Fruit fly (Drosophila melanogaster) whole organism, embryonic: Measurements from ENCODE around the gene sun.

ENCODE experiments used
- BtbVII ChIP-seq: fragments of 200-800 bp; sonication (Bioruptor generic); optimal IDR thresholded peaks from 3 replicates; lab custom pipeline; 2017; ENCODE audit warnings: missing biosample characterization, mild to moderate bottlenecking, missing genetic modification characterization
- CG10147 ChIP-seq: fragments of 200-800 bp; sonication (Bioruptor generic); optimal IDR thresholded peaks from 2 replicates; lab custom pipeline; 2019; ENCODE audit warnings: missing biosample characterization, mild to moderate bottlenecking, missing genetic modification characterization, moderate library complexity
- CG11456 ChIP-seq: fragments of 200-800 bp; sonication (Bioruptor generic); IDR thresholded peaks from 3 replicates; pipeline ENCODE4 v1.3.6; 2022; ENCODE audit warnings: missing biosample characterization, missing genetic modification characterization
- CG15479 ChIP-seq: fragments of 200-800 bp; sonication (Bioruptor generic); optimal IDR thresholded peaks from 3 replicates; lab custom pipeline; 2019; ENCODE audit warnings: missing biosample characterization, mild to moderate bottlenecking, missing genetic modification characterization, moderate library complexity
- CG15514 ChIP-seq: fragments of 200-800 bp; sonication (Bioruptor generic); optimal IDR thresholded peaks from 3 replicates; lab custom pipeline; 2017; ENCODE audit warnings: missing biosample characterization, missing genetic modification characterization, mild to moderate bottlenecking, moderate library complexity, missing genetic modification reagents
- CG15601 ChIP-seq: fragments of 200-800 bp; sonication (Bioruptor generic); optimal IDR thresholded peaks from 3 replicates; lab custom pipeline; 2019; ENCODE audit warnings: missing biosample characterization, mild to moderate bottlenecking, missing genetic modification characterization, moderate library complexity
- CG16863 ChIP-seq: fragments of 200-800 bp; sonication (Bioruptor generic); optimal IDR thresholded peaks from 3 replicates; lab custom pipeline; 2016; ENCODE audit warnings: missing biosample characterization, missing genetic modification characterization
- CG32767 ChIP-seq: fragments of 200-800 bp; sonication (Bioruptor generic); IDR thresholded peaks from 2 replicates; pipeline ENCODE4 v1.3.6; 2022; ENCODE audit warnings: missing biosample characterization, missing genetic modification characterization
- CG33557 ChIP-seq: fragments of 200-800 bp; sonication (Bioruptor generic); optimal IDR thresholded peaks from 2 replicates; lab custom pipeline; 2019; ENCODE audit warnings: missing biosample characterization, mild to moderate bottlenecking, missing genetic modification characterization, moderate library complexity
- CG34376 ChIP-seq: fragments of 200-800 bp; sonication (Bioruptor generic); optimal IDR thresholded peaks from 2 replicates; lab custom pipeline; 2018; ENCODE audit warnings: missing biosample characterization, mild to moderate bottlenecking, missing genetic modification characterization
- CG34422 ChIP-seq: fragments of 200-800 bp; sonication (Bioruptor generic); IDR thresholded peaks from 3 replicates; pipeline ENCODE4 v1.3.6; 2022; ENCODE audit warnings: missing biosample characterization, missing genetic modification characterization
- CG6272 ChIP-seq: fragments of 200-800 bp; sonication (Bioruptor generic); IDR thresholded peaks from 2 replicates; pipeline ENCODE4 v1.3.6; 2022; ENCODE audit warnings: missing biosample characterization, missing genetic modification characterization
- CG7745 ChIP-seq: fragments of 200-800 bp; sonication (Bioruptor generic); optimal IDR thresholded peaks from 2 replicates; lab custom pipeline; 2018; ENCODE audit warnings: missing biosample characterization, mild to moderate bottlenecking, missing genetic modification characterization, moderate library complexity
- CG7987 ChIP-seq: fragments of 200-800 bp; sonication (Bioruptor generic); optimal IDR thresholded peaks from 2 replicates; lab custom pipeline; 2018; ENCODE audit warnings: missing biosample characterization, mild to moderate bottlenecking, missing genetic modification characterization, moderate library complexity
- Chrac-16 ChIP-seq: fragments of 200-800 bp; sonication (Bioruptor generic); optimal IDR thresholded peaks from 3 replicates; lab custom pipeline; 2016; ENCODE audit warnings: missing biosample characterization, missing genetic modification characterization
- D ChIP-seq, 2 experiments: fragments of 200-800 bp in 1 of 2; fragments of >200 bp in 1 of 2; sonication (Bioruptor generic) in 1 of 2; optimal IDR thresholded peaks; 2 replicates in 1 of 2; 3 replicates in 1 of 2; lab custom pipeline; 2017; ENCODE audit warnings: mild to moderate bottlenecking in 1 of 2, missing biosample characterization in 1 of 2, missing genetic modification characterization in 1 of 2, missing genetic modification reagents in 1 of 2
- D19B ChIP-seq: fragments of 200-800 bp; sonication (Bioruptor generic); optimal IDR thresholded peaks from 2 replicates; lab custom pipeline; 2017; ENCODE audit warnings: missing biosample characterization, mild to moderate bottlenecking, missing genetic modification characterization
- Dbx ChIP-seq: fragments of 200-800 bp; sonication (Bioruptor generic); IDR thresholded peaks from 3 replicates; pipeline ENCODE4 v1.3.6; 2022; ENCODE audit warnings: missing biosample characterization, missing genetic modification characterization
- ERR ChIP-seq: fragments of 200-800 bp; sonication (Bioruptor generic); optimal IDR thresholded peaks from 2 replicates; lab custom pipeline; 2016; ENCODE audit warnings: missing biosample characterization, missing genetic modification characterization
- Elba2 ChIP-seq: fragments of 200-800 bp; sonication (Bioruptor generic); optimal IDR thresholded peaks from 3 replicates; lab custom pipeline; 2016; ENCODE audit warnings: missing biosample characterization, missing genetic modification characterization
- MESR4 ChIP-seq: fragments of 200-800 bp; sonication (Bioruptor generic); optimal IDR thresholded peaks from 2 replicates; lab custom pipeline; 2018; ENCODE audit warnings: missing biosample characterization, mild to moderate bottlenecking, missing genetic modification characterization, moderate library complexity
- Nf-YB ChIP-seq: fragments of 200-800 bp; sonication (Bioruptor generic); optimal IDR thresholded peaks from 3 replicates; lab custom pipeline; 2019; ENCODE audit warnings: missing biosample characterization, mild to moderate bottlenecking, missing genetic modification characterization, moderate library complexity
- Optix ChIP-seq: fragments of 200-800 bp; sonication (Bioruptor generic); IDR thresholded peaks from 3 replicates; pipeline ENCODE4 v1.3.6; 2022; ENCODE audit warnings: missing biosample characterization, missing genetic modification characterization
- Trl ChIP-seq, 3 experiments: fragments of >200 bp in 2 of 3; fragments of 200-800 bp in 1 of 3; sonication (Bioruptor generic) in 1 of 3; optimal IDR thresholded peaks; 2 replicates in 1 of 3; 3 replicates in 2 of 3; lab custom pipeline; 2016 to 2017; ENCODE audit warnings: missing biosample characterization in 1 of 3, missing genetic modification characterization in 1 of 3
- YL-1 ChIP-seq: fragments of 200-800 bp; sonication (Bioruptor generic); optimal IDR thresholded peaks from 3 replicates; lab custom pipeline; 2017; ENCODE audit warnings: missing biosample characterization, mild to moderate bottlenecking, missing genetic modification characterization
- cg ChIP-seq: fragments of 200-800 bp; sonication (Bioruptor generic); optimal IDR thresholded peaks from 3 replicates; lab custom pipeline; 2019; ENCODE audit warnings: missing biosample characterization, mild to moderate bottlenecking, missing genetic modification characterization, moderate library complexity
- chinmo ChIP-seq: fragments of 200-800 bp; sonication (Bioruptor generic); IDR thresholded peaks from 4 replicates; pipeline ENCODE4 v1.3.6; 2022; ENCODE audit warnings: missing biosample characterization, missing genetic modification characterization; ENCODE audit not compliant: partially characterized antibody
- crol ChIP-seq: fragments of 200-800 bp; sonication (Bioruptor generic); IDR thresholded peaks from 2 replicates; pipeline ENCODE4 v1.3.6; 2022; ENCODE audit warnings: missing biosample characterization, missing genetic modification characterization
- ewg ChIP-seq: fragments of 200-800 bp; sonication (Bioruptor generic); optimal IDR thresholded peaks from 3 replicates; lab custom pipeline; 2017; ENCODE audit warnings: mild to moderate bottlenecking, missing biosample characterization, missing genetic modification reagents, missing genetic modification characterization
- ham ChIP-seq: fragments of 200-800 bp; sonication (Bioruptor generic); IDR thresholded peaks from 2 replicates; pipeline ENCODE4 v1.3.6; 2022; ENCODE audit warnings: missing biosample characterization, missing genetic modification characterization
- hbn ChIP-seq: fragments of 200-800 bp; sonication (Bioruptor generic); IDR thresholded peaks from 2 replicates; pipeline ENCODE4 v1.3.6; 2022; ENCODE audit warnings: missing biosample characterization, missing genetic modification characterization; ENCODE audit not compliant: partially characterized antibody
- kay ChIP-seq: fragments of 200-800 bp; sonication (Bioruptor generic); optimal IDR thresholded peaks from 2 replicates; lab custom pipeline; 2016; ENCODE audit warnings: missing biosample characterization, missing genetic modification characterization
- lbe ChIP-seq: fragments of 200-800 bp; sonication (Bioruptor generic); optimal IDR thresholded peaks from 2 replicates; lab custom pipeline; 2016; ENCODE audit warnings: missing biosample characterization, mild to moderate bottlenecking, missing genetic modification characterization
- nerfin-1 ChIP-seq: fragments of 200-800 bp; sonication (Bioruptor generic); optimal IDR thresholded peaks from 3 replicates; lab custom pipeline; 2019; ENCODE audit warnings: missing biosample characterization, mild to moderate bottlenecking, missing genetic modification characterization, moderate library complexity
- nom ChIP-seq: fragments of 200-800 bp; sonication (Bioruptor generic); optimal IDR thresholded peaks from 2 replicates; lab custom pipeline; 2017; ENCODE audit warnings: missing biosample characterization, missing genetic modification characterization, mild to moderate bottlenecking, moderate library complexity, missing genetic modification reagents
- phol ChIP-seq: fragments of 200-800 bp; sonication (Bioruptor generic); optimal IDR thresholded peaks from 3 replicates; lab custom pipeline; 2018; ENCODE audit warnings: missing biosample characterization, mild to moderate bottlenecking, missing genetic modification characterization, moderate library complexity
- row ChIP-seq: fragments of 200-800 bp; sonication (Bioruptor generic); IDR thresholded peaks from 3 replicates; pipeline ENCODE4 v1.3.6; 2022; ENCODE audit warnings: missing biosample characterization, missing genetic modification characterization
- sens ChIP-seq: fragments of 200-800 bp; sonication (Bioruptor generic); peaks from one replicate; lab custom pipeline; 2016; ENCODE audit warnings: missing biosample characterization, missing genetic modification characterization
- sens-2 ChIP-seq: fragments of 200-800 bp; sonication (Bioruptor generic); IDR thresholded peaks from 2 replicates; pipeline ENCODE4 v1.3.6; 2022; ENCODE audit warnings: missing biosample characterization, missing genetic modification characterization
- tin ChIP-seq: fragments of 200-800 bp; sonication (Bioruptor generic); optimal IDR thresholded peaks from 3 replicates; lab custom pipeline; 2016; ENCODE audit warnings: missing biosample characterization, missing genetic modification characterization
- tll ChIP-seq, 2 experiments: fragments of 200-800 bp in 1 of 2; fragments of >200 bp in 1 of 2; sonication (Bioruptor generic) in 1 of 2; optimal IDR thresholded peaks; 2 replicates each; lab custom pipeline; 2017 to 2019; ENCODE audit warnings: missing biosample characterization in 2 of 2, missing genetic modification characterization in 2 of 2, mild to moderate bottlenecking in 1 of 2, moderate library complexity in 1 of 2
- yki ChIP-seq: fragments of >200 bp; optimal IDR thresholded peaks from 3 replicates; lab custom pipeline; 2018

Gene sun

dm6 chrX:15835393-15835792 is 13.7 kb downstream of the sun start, which contains the start of gene Chc (continued):
- TF ChIP-seq sens-2 (GFP tag; lab: Robert Waterston, UW) = no peak
- TF ChIP-seq CG16863 = no peak
- TF ChIP-seq ERR (GFP tag; lab: Kevin White, UChicago) = no peak
- TF ChIP-seq CG10147 (GFP tag; lab: Kevin White, UChicago) = no peak
- no peak for TF ChIP-seq CG15601 (tag; lab: Kevin White, UChicago)
- TF ChIP-seq CG7987 (GFP tag; lab: Kevin White, UChicago) = no peak
- no peak for TF ChIP-seq ham (GFP tag; lab: Robert Waterston, UW)
- no peak for TF ChIP-seq CG33557 (GFP tag; lab: Kevin White, UChicago)
- TF ChIP-seq, all 482 proteins: peak for 78

dm6 chrX:15834594-15835236 is 14.3 kb downstream of the sun start:
- peak; percentile 9 for TF ChIP-seq ewg (GFP tag; lab: Kevin White, UChicago)
- TF ChIP-seq tin = no peak
- peak; percentile 92 for TF ChIP-seq phol
- peak; percentile 24 for TF ChIP-seq BtbVII (GFP tag; lab: Kevin White, UChicago)
- no peak for TF ChIP-seq Dbx (GFP tag; lab: Robert Waterston, UW)
- peak; percentile 57 for TF ChIP-seq nom
- peak; percentile 89 to 96 for TF ChIP-seq Trl (optimal IDR thresholded peaks at IDR 0.05; lab: Kevin White, UChicago)
- peak; percentile 5 for TF ChIP-seq Trl (GFP tag; optimal IDR thresholded peaks at IDR 0.05; lab: Kevin White, UChicago)
- TF ChIP-seq CG15479 = peak; percentile 17
- TF ChIP-seq CG11456 (GFP tag; lab: Robert Waterston, UW) = no peak
- TF ChIP-seq Optix (GFP tag; lab: Robert Waterston, UW) = no peak
- peak; percentile 50 for TF ChIP-seq sens
- TF ChIP-seq Chrac-16 = no peak
- TF ChIP-seq MESR4 = peak; percentile 60
- TF ChIP-seq CG34376 = peak; percentile 49
- peak; percentile 52 for TF ChIP-seq lbe (GFP tag; lab: Kevin White, UChicago)
- TF ChIP-seq kay = peak; percentile 81
- peak; percentile 55 for TF ChIP-seq D19B (GFP tag; lab: Kevin White, UChicago)
- peak; percentile 28 for TF ChIP-seq yki (lab: Kevin White, UChicago)
- 0 out of 2 replicates have a peak, but pooled peaks have one; percentile 9 for TF ChIP-seq crol (GFP tag; lab: Robert Waterston, UW)
- peak; percentile 51; the same call in 1 of the 4 replicates for TF ChIP-seq chinmo
- peak; percentile 44 for TF ChIP-seq YL-1 (GFP tag; lab: Kevin White, UChicago)
- TF ChIP-seq cg = peak; percentile 95
- peak; percentile 18; the same call in 1 of the 3 replicates for TF ChIP-seq row (GFP tag; lab: Robert Waterston, UW)
- TF ChIP-seq Nf-YB (GFP tag; lab: Kevin White, UChicago) = peak; percentile 16
- no peak for TF ChIP-seq Elba2 (GFP tag; lab: Kevin White, UChicago)
- TF ChIP-seq nerfin-1 (tag; lab: Kevin White, UChicago) = peak; percentile 75
- peak in 1 of 2 experiments; percentile 13 for TF ChIP-seq tll (GFP tag; optimal IDR thresholded peaks at IDR 0.05; lab: Kevin White, UChicago)
- peak; percentile 18; the same call in 1 of the 3 replicates for TF ChIP-seq CG34422
- TF ChIP-seq CG32767 (GFP tag; lab: Robert Waterston, UW) = peak; percentile 79
- TF ChIP-seq CG7745 = peak; percentile 21
- no peak for TF ChIP-seq CG6272 (GFP tag; lab: Robert Waterston, UW)
- TF ChIP-seq hbn (GFP tag; lab: Robert Waterston, UW) = peak; percentile 39; the same call in 1 of the 2 replicates
- TF ChIP-seq D (optimal IDR thresholded peaks at IDR 0.05; lab: Kevin White, UChicago) = peak; percentile 45
- TF ChIP-seq D (GFP tag; optimal IDR thresholded peaks at IDR 0.05; lab: Kevin White, UChicago) = no peak
- peak; percentile 0 for TF ChIP-seq CG15514 (GFP tag; lab: Kevin White, UChicago)
